Fruit fly (Drosophila melanogaster): ENCODE measurements around the gene elm.

- no peak for TF ChIP-seq CG8478 (optimal IDR thresholded peaks at IDR 0.05)
- no peak for TF ChIP-seq CTCF (optimal IDR thresholded peaks at IDR 0.05)
Measured at dm6 chr3R:5611167-5611566, 43.5 kb downstream of the elm start.
